Worm (Caenorhabditis elegans): ENCODE data around the gene cpg-7.
A peak's percentile ranks its signal among the peaks of the same experiment; 100 is the strongest.
"Not testable (repeated sequence)": the region's sequence is repeated elsewhere in the genome, so short reads cannot be mapped to it uniquely, and the experiment has no call there.

Gene cpg-7

DNA sequence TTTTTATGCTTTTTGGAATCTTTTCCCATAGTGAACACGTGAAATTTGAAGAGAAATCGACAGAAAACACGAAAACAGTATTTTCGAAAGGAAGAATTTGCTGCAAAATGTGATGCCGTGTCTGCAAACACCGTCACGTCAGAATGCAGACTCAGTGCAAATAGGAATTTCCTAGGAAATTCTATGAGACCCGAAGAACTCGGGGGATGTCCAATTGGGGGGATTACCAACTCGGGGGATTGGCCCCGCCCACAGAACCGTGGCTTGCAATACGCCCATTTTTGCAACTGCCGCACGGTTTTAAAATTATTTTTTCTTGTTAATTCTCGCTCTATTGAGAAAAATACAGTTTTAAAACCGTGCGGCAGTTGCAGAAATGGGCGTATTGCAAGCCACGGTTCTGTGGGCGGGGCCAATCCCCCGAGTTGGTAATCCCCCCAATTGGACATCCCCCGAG is 33.1 kb upstream of the cpg-7 start, which contains the start of gene cacn-1:
cacn-1 (minus strand) TSS at position 51 of the 457 bp plus-strand sequence.
- TF ChIP-seq C06A6.2 (GFP tag; conservative IDR thresholded peaks at IDR 0.05) (peak; percentile 84), egrh-3 (GFP tag; IDR thresholded peaks at IDR 0.05) (peak; percentile 55), nhr-80 (tag; optimal IDR thresholded peaks at IDR 0.05) (peak; percentile 8), F33H1.4 (GFP tag; IDR thresholded peaks at IDR 0.05) (0 out of 2 replicates have a peak, but pooled peaks have one; percentile 21), madf-10 (tag; optimal IDR thresholded peaks at IDR 0.05) (peak; percentile 39), Y56A3A.18 (GFP tag; IDR thresholded peaks at IDR 0.05) (0 out of 2 replicates have a peak, but pooled peaks have one; percentile 46), F49E8.2 (tag; optimal IDR thresholded peaks at IDR 0.05; ENCODE audit: insufficient read depth) (peak; percentile 10), ceh-100 (GFP tag; IDR thresholded peaks at IDR 0.05) (peak; percentile 93), Y53G8AR.9 (GFP tag; conservative IDR thresholded peaks at IDR 0.05) (peak; percentile 58; the same call in 1 of the 2 replicates), D2030.7 (GFP tag; IDR thresholded peaks at IDR 0.05) (peak; percentile 47; the same call in 1 of the 2 replicates), ekl-4 (GFP tag; IDR thresholded peaks at IDR 0.05) (peak; percentile 69), hmg-1.2 (GFP tag; IDR thresholded peaks at IDR 0.05) (peak; percentile 62), cebp-1 (GFP tag; IDR thresholded peaks at IDR 0.05) (0 out of 2 replicates have a peak, but pooled peaks have one; percentile 50), cebp-1 (tag; optimal IDR thresholded peaks at IDR 0.05) (peak; percentile 73), attf-3 (GFP tag; conservative IDR thresholded peaks at IDR 0.05) (peak; percentile 37; the same call in 1 of the 2 replicates), lir-1 (GFP tag; conservative IDR thresholded peaks at IDR 0.05) (0 out of 2 replicates have a peak, but pooled peaks have one; percentile 14), B0019.2 (GFP tag; conservative IDR thresholded peaks at IDR 0.05) (0 out of 2 replicates have a peak, but pooled peaks have one; percentile 24), dox-1 (GFP tag; IDR thresholded peaks at IDR 0.05) (peak; percentile 79), madf-6 (GFP tag; IDR thresholded peaks at IDR 0.05) (peak; percentile 34; the same call in 1 of the 2 replicates), egl-44 (GFP tag; IDR thresholded peaks at IDR 0.05) (peak; percentile 19; the same call in 1 of the 2 replicates), lin-40 (tag; optimal IDR thresholded peaks at IDR 0.05) (peak; percentile 71), nfyb-1 (GFP tag; IDR thresholded peaks at IDR 0.05) (peak; percentile 85; the same call in 1 of the 2 replicates), pbrm-1 (GFP tag; IDR thresholded peaks at IDR 0.05) (peak; percentile 56; the same call in 1 of the 2 replicates), ztf-28 (GFP tag; IDR thresholded peaks at IDR 0.05) (peak; percentile 67; the same call in 1 of the 2 replicates), athp-1 (tag; optimal IDR thresholded peaks at IDR 0.05) (peak; percentile 20), rpc-1 (optimal IDR thresholded peaks at IDR 0.05) (peak; percentile 3), lin-35 (GFP tag; optimal IDR thresholded peaks at IDR 0.05) (peak in 1 of 3 experiments; percentile 24), madf-3 (GFP tag; IDR thresholded peaks at IDR 0.05) (peak; percentile 79; the same call in 1 of the 2 replicates), snpc-4 (tag; optimal IDR thresholded peaks at IDR 0.05) (peak in 2 of 4 experiments; percentile 35 to 41), K11D2.4 (GFP tag; IDR thresholded peaks at IDR 0.05) (peak; percentile 67), rcor-1 (GFP tag; IDR thresholded peaks at IDR 0.05) (peak; percentile 38; the same call in 1 of the 2 replicates), Y95B8A.8 (GFP tag; IDR thresholded peaks at IDR 0.05) (peak; percentile 29; the same call in 1 of the 2 replicates), mcd-1 (GFP tag; IDR thresholded peaks at IDR 0.05) (peak; percentile 90), hsf-1 (GFP tag; IDR thresholded peaks at IDR 0.05) (0 out of 2 replicates have a peak, but pooled peaks have one; percentile 21), attf-5 (GFP tag; optimal IDR thresholded peaks at IDR 0.05) (peak; percentile 37), bed-2 (GFP tag; IDR thresholded peaks at IDR 0.05) (0 out of 2 replicates have a peak, but pooled peaks have one; percentile 30)
- TF ChIP-seq rpc-1 (tag; optimal IDR thresholded peaks at IDR 0.05); snpc-4 (GFP tag; optimal IDR thresholded peaks at IDR 0.05): not testable (repeated sequence)

Data from whole organism, young adult.